Worm (Caenorhabditis elegans) whole organism, young adult: ENCODE results near the gene rpn-5.
A peak's percentile ranks its signal among the peaks of the same experiment; 100 is the strongest.

Experiments used
- F37B4.10 ChIP-seq: fragments of 200-800 bp; sonication (Bioruptor generic); IDR thresholded peaks from 2 replicates; pipeline ENCODE4 v1.3.6; 2022; ENCODE audit warnings: missing genetic modification characterization, missing compliant biosample characterization
- F49E8.2 ChIP-seq: sonication (generic microtip); optimal IDR thresholded peaks from 3 replicates; lab custom pipeline; 2017; ENCODE audit warnings: missing genetic modification characterization, mild to moderate bottlenecking, missing compliant biosample characterization, antibody characterized with exemption, moderate library complexity; ENCODE audit not compliant: insufficient read depth
- F57C9.4 ChIP-seq: sonication (generic microtip); optimal IDR thresholded peaks from 2 replicates; lab custom pipeline; 2017; ENCODE audit warnings: mild to moderate bottlenecking, missing genetic modification characterization, missing compliant biosample characterization
- K12H6.12 ChIP-seq: fragments of 200-800 bp; sonication (Bioruptor generic); optimal IDR thresholded peaks from 2 replicates; lab custom pipeline; 2018; ENCODE audit warnings: mild to moderate bottlenecking, missing genetic modification characterization, missing compliant biosample characterization
- T07F8.4 ChIP-seq: sonication (generic microtip); optimal IDR thresholded peaks from 2 replicates; lab custom pipeline; 2016; ENCODE audit warnings: mild to moderate bottlenecking, missing genetic modification characterization, moderate library complexity, missing compliant biosample characterization
- T26A5.8 ChIP-seq: sonication (generic microtip); optimal IDR thresholded peaks from 2 replicates; lab custom pipeline; 2016; ENCODE audit warnings: missing genetic modification characterization, missing compliant biosample characterization
- Y53G8AR.9 ChIP-seq: fragments of 200-800 bp; sonication (Bioruptor generic); conservative IDR thresholded peaks from 2 replicates; pipeline ENCODE4 v1.3.6; 2022; ENCODE audit warnings: missing genetic modification reagents, missing genetic modification characterization, missing compliant biosample characterization
- Y67H2A.10 ChIP-seq: fragments of 200-800 bp; sonication (Bioruptor generic); conservative IDR thresholded peaks from 2 replicates; pipeline ENCODE4 v1.3.6; 2022; ENCODE audit warnings: missing genetic modification reagents, missing genetic modification characterization, missing compliant biosample characterization
- ama-1 ChIP-seq, 3 experiments: fragments of 150-350 bp in 1 of 3; sonication (generic microtip) in 2 of 3; optimal IDR thresholded peaks; 2 replicates each; lab custom pipeline; 2014 to 2018; ENCODE audit warnings: missing biosample characterization in 2 of 3, missing genetic modification characterization in 2 of 3, missing genetic modification reagents in 2 of 3
- atf-7 ChIP-seq: sonication (generic microtip); optimal IDR thresholded peaks from 2 replicates; lab custom pipeline; 2017; ENCODE audit warnings: mild to moderate bottlenecking, missing genetic modification characterization, missing compliant biosample characterization
- athp-1 ChIP-seq: sonication (generic microtip); optimal IDR thresholded peaks from 2 replicates; lab custom pipeline; 2017; ENCODE audit warnings: mild to moderate bottlenecking, missing genetic modification characterization, missing compliant biosample characterization
- attf-5 ChIP-seq: fragments of 200-800 bp; sonication (Bioruptor generic); optimal IDR thresholded peaks from 2 replicates; lab custom pipeline; 2018; ENCODE audit warnings: mild to moderate bottlenecking, missing genetic modification characterization, missing compliant biosample characterization
- attf-6 ChIP-seq: fragments of 200-800 bp; sonication (Bioruptor generic); IDR thresholded peaks from 2 replicates; pipeline ENCODE4 v1.3.6; 2022; ENCODE audit warnings: missing genetic modification reagents, missing genetic modification characterization, missing compliant biosample characterization
- cebp-1 ChIP-seq, 2 experiments: fragments of 200-800 bp in 1 of 2; sonication (Bioruptor generic) in 1 of 2; sonication (generic microtip) in 1 of 2; IDR thresholded peaks in 1 of 2; optimal IDR thresholded peaks in 1 of 2; 2 replicates each; pipeline versions ENCODE4 v1.3.6 to Lab custom; 2017 to 2022; ENCODE audit warnings: missing compliant biosample characterization in 2 of 2, missing genetic modification characterization in 2 of 2, mild to moderate bottlenecking in 1 of 2, missing genetic modification reagents in 1 of 2, moderate library complexity in 1 of 2
- ceh-100 ChIP-seq: fragments of 200-800 bp; sonication (Bioruptor generic); IDR thresholded peaks from 2 replicates; pipeline ENCODE4 v1.3.6; 2022; ENCODE audit warnings: missing genetic modification reagents, missing genetic modification characterization, missing compliant biosample characterization
- ceh-79 ChIP-seq: sonication (generic microtip); optimal IDR thresholded peaks from 2 replicates; lab custom pipeline; 2017; ENCODE audit warnings: mild to moderate bottlenecking, missing genetic modification characterization, missing compliant biosample characterization
- dox-1 ChIP-seq: fragments of 200-800 bp; sonication (Bioruptor generic); IDR thresholded peaks from 2 replicates; pipeline ENCODE4 v1.3.6; 2022; ENCODE audit warnings: missing genetic modification reagents, missing genetic modification characterization, missing compliant biosample characterization
- dpff-1 ChIP-seq: sonication (generic microtip); optimal IDR thresholded peaks from 2 replicates; lab custom pipeline; 2017; ENCODE audit warnings: mild to moderate bottlenecking, missing genetic modification characterization, missing compliant biosample characterization
- dpl-1 ChIP-seq: fragments of 150-350 bp; optimal IDR thresholded peaks from 2 replicates; lab custom pipeline; 2014; ENCODE audit warnings: missing biosample characterization, missing genetic modification reagents, missing genetic modification characterization
- efl-1 ChIP-seq: fragments of 150-350 bp; optimal IDR thresholded peaks from 2 replicates; lab custom pipeline; 2014; ENCODE audit warnings: missing biosample characterization, missing genetic modification reagents, missing genetic modification characterization
- egrh-3 ChIP-seq: fragments of 200-800 bp; sonication (Bioruptor generic); IDR thresholded peaks from 2 replicates; pipeline ENCODE4 v1.3.6; 2022; ENCODE audit warnings: missing genetic modification reagents, missing genetic modification characterization, missing compliant biosample characterization
- him-1 ChIP-seq: sonication (generic microtip); optimal IDR thresholded peaks from 2 replicates; lab custom pipeline; 2016; ENCODE audit warnings: missing genotype, missing genetic modification reagents, missing genetic modification characterization, missing compliant biosample characterization
- hlh-12 ChIP-seq: sonication (generic microtip); optimal IDR thresholded peaks from 2 replicates; lab custom pipeline; 2016; ENCODE audit warnings: missing genetic modification characterization, missing compliant biosample characterization
- hlh-26 ChIP-seq: fragments of 200-800 bp; sonication (Bioruptor generic); conservative IDR thresholded peaks from 2 replicates; pipeline ENCODE4 v1.3.6; 2022; ENCODE audit warnings: missing genetic modification reagents, missing genetic modification characterization, missing compliant biosample characterization
- hmg-1.2 ChIP-seq: fragments of 200-800 bp; sonication (Bioruptor generic); IDR thresholded peaks from 2 replicates; pipeline ENCODE4 v1.3.6; 2022; ENCODE audit warnings: missing genetic modification reagents, missing genetic modification characterization, missing compliant biosample characterization
- hsf-1 ChIP-seq: fragments of 200-800 bp; sonication (Bioruptor generic); IDR thresholded peaks from 2 replicates; pipeline ENCODE4 v1.3.6; 2022; ENCODE audit warnings: missing genetic modification reagents, missing genetic modification characterization, missing compliant biosample characterization
- lag-1 ChIP-seq: fragments of 200-800 bp; sonication (Bioruptor generic); IDR thresholded peaks from 2 replicates; pipeline ENCODE4 v1.3.6; 2022; ENCODE audit warnings: missing genetic modification reagents, missing genetic modification characterization, missing compliant biosample characterization
- lin-35 ChIP-seq, 3 experiments: fragments of 150-350 bp in 2 of 3; sonication (generic microtip) in 1 of 3; optimal IDR thresholded peaks; 2 replicates each; lab custom pipeline; 2014 to 2018; ENCODE audit warnings: missing biosample characterization in 3 of 3, missing genetic modification characterization in 3 of 3, missing genetic modification reagents in 3 of 3
- madf-10 ChIP-seq: sonication (generic microtip); optimal IDR thresholded peaks from 2 replicates; lab custom pipeline; 2016; ENCODE audit warnings: mild to moderate bottlenecking, missing genetic modification characterization, missing compliant biosample characterization
- madf-6 ChIP-seq: fragments of 200-800 bp; sonication (Bioruptor generic); IDR thresholded peaks from 2 replicates; pipeline ENCODE4 v1.3.6; 2022; ENCODE audit warnings: missing genetic modification reagents, missing genetic modification characterization, missing compliant biosample characterization
- mxl-1 ChIP-seq: sonication (generic microtip); optimal IDR thresholded peaks from 2 replicates; lab custom pipeline; 2016; ENCODE audit warnings: missing genetic modification characterization, missing compliant biosample characterization
- nfya-2 ChIP-seq: fragments of 200-800 bp; sonication (Bioruptor generic); IDR thresholded peaks from 2 replicates; pipeline ENCODE4 v1.3.6; 2022; ENCODE audit warnings: missing genetic modification reagents, missing genetic modification characterization, missing compliant biosample characterization
- nhr-179 ChIP-seq: sonication (generic microtip); optimal IDR thresholded peaks from 2 replicates; lab custom pipeline; 2016; ENCODE audit warnings: mild to moderate bottlenecking, missing genetic modification characterization, missing compliant biosample characterization
- nhr-80 ChIP-seq: sonication (generic microtip); optimal IDR thresholded peaks from 2 replicates; lab custom pipeline; 2016; ENCODE audit warnings: missing genetic modification characterization, missing compliant biosample characterization
- rec-8 ChIP-seq, 2 experiments: sonication (generic microtip); optimal IDR thresholded peaks; 2 replicates each; lab custom pipeline; 2016; ENCODE audit warnings: mild to moderate bottlenecking in 2 of 2, missing genetic modification characterization in 2 of 2, missing genetic modification reagents in 2 of 2, missing genotype in 2 of 2, missing biosample characterization in 1 of 2, missing compliant biosample characterization in 1 of 2, moderate library complexity in 1 of 2
- snpc-1.1 ChIP-seq: sonication (generic microtip); optimal IDR thresholded peaks from 2 replicates; lab custom pipeline; 2017; ENCODE audit warnings: missing genetic modification characterization, mild to moderate bottlenecking, missing compliant biosample characterization, antibody characterized with exemption, moderate library complexity, missing genotype, missing genetic modification reagents; ENCODE audit not compliant: insufficient read depth
- snpc-4 ChIP-seq, 5 experiments: fragments of 150-350 bp in 1 of 5; sonication (generic microtip) in 4 of 5; optimal IDR thresholded peaks; 2 replicates each; lab custom pipeline; 2014 to 2018; ENCODE audit warnings: missing genetic modification characterization in 5 of 5, missing biosample characterization in 3 of 5, antibody characterized with exemption in 2 of 5, mild to moderate bottlenecking in 2 of 5, missing compliant biosample characterization in 2 of 5, missing genotype in 2 of 5, moderate library complexity in 2 of 5, missing genetic modification reagents in 1 of 5
- unc-130 ChIP-seq: sonication (generic microtip); optimal IDR thresholded peaks from 2 replicates; lab custom pipeline; 2016; ENCODE audit warnings: missing genetic modification reagents, missing genetic modification characterization, missing compliant biosample characterization
- xnd-1 ChIP-seq: sonication (generic microtip); optimal IDR thresholded peaks from 2 replicates; lab custom pipeline; 2016; ENCODE audit warnings: missing genotype, missing genetic modification reagents, missing genetic modification characterization, missing compliant biosample characterization
- zfh-2 ChIP-seq: fragments of 200-800 bp; sonication (Bioruptor generic); conservative IDR thresholded peaks from 2 replicates; pipeline ENCODE4 v1.3.6; 2022; ENCODE audit warnings: missing genetic modification reagents, missing genetic modification characterization, missing compliant biosample characterization

Gene rpn-5

DNA sequence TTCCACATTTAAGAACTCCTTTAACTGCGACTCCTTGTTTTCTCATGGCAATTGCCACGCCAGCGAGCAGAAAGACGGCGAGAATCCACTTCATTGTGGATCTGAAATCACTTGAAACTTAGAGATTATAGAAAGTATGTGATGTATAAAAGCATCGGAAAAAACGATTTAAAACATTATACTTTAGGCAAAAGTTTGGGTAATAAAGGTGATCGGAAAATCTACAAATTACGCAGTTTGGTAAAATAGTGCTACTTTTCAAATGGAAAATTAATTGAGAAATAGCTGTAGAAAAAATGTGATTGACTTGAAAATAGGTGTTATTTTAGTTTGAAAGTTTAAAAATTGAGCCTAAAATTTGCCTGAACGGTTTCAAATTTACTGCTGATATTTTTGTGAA, 29.5 kb upstream of the rpn-5 start, which contains the start of gene ttr-41:
TSS of gene ttr-41 (minus strand) at position 101 of the 400 bp plus-strand sequence.
- TF ChIP-seq rec-8 (tag; optimal IDR thresholded peaks at IDR 0.05; lab: Kevin White, UChicago) (no peak), xnd-1 (tag; lab: Kevin White, UChicago) (no peak), nhr-179 (tag; lab: Kevin White, UChicago) (no peak), Y67H2A.10 (no peak), madf-6 (GFP tag; lab: Robert Waterston, UW) (no peak), ama-1 (optimal IDR thresholded peaks at IDR 0.05; lab: Kevin White, UChicago) (no peak), ama-1 (GFP tag; optimal IDR thresholded peaks at IDR 0.05; lab: Kevin White, UChicago) (no peak), attf-5 (GFP tag; lab: Kevin White, UChicago) (no peak), hsf-1 (GFP tag; lab: Robert Waterston, UW) (no peak), ceh-100 (no peak), mxl-1 (tag; lab: Kevin White, UChicago) (no peak), snpc-4 (GFP tag; optimal IDR thresholded peaks at IDR 0.05; lab: Kevin White, UChicago) (no peak), snpc-4 (tag; optimal IDR thresholded peaks at IDR 0.05; lab: Kevin White, UChicago) (no peak), Y53G8AR.9 (GFP tag; lab: Robert Waterston, UW) (no peak), dpff-1 (no peak)

- TF ChIP-seq ama-1 (optimal IDR thresholded peaks at IDR 0.05; lab: Kevin White, UChicago), result peak; percentile 18
- TF ChIP-seq ama-1 (GFP tag; optimal IDR thresholded peaks at IDR 0.05; lab: Kevin White, UChicago), result no peak
- TF ChIP-seq unc-130 (GFP tag; lab: Kevin White, UChicago), result peak; percentile 3
- peak in 1 of 3 experiments; percentile 12 for TF ChIP-seq lin-35 (GFP tag; optimal IDR thresholded peaks at IDR 0.05; lab: Kevin White, UChicago)
- no peak for TF ChIP-seq atf-7
- no peak for TF ChIP-seq ceh-79
- no peak for TF ChIP-seq snpc-1.1 (tag; lab: Kevin White, UChicago)
- TF ChIP-seq madf-6 (GFP tag; lab: Robert Waterston, UW), result peak; percentile 86; the same call in 1 of the 2 replicates
- TF ChIP-seq efl-1 (GFP tag; lab: Kevin White, UChicago), result peak; percentile 76
- no peak for TF ChIP-seq T26A5.8
- no peak for TF ChIP-seq zfh-2 (GFP tag; lab: Robert Waterston, UW)
- no peak for TF ChIP-seq F37B4.10
- no peak for TF ChIP-seq F49E8.2
- peak; percentile 33 for TF ChIP-seq dpl-1 (GFP tag; lab: Kevin White, UChicago)
These were observed 28.6 kb upstream of the rpn-5 start for ce11 chrII:4726750-4727384.

ce11 chrII:4726120-4726519, 27.9 kb upstream of the rpn-5 start, which contains the start of gene F10G7.10:
TSS of gene F10G7.10 (minus strand) at chrII:4726264.
- TF ChIP-seq hmg-1.2 (GFP tag; lab: Robert Waterston, UW) (peak; percentile 35; the same call in 1 of the 2 replicates), cebp-1 (GFP tag; IDR thresholded peaks at IDR 0.05; lab: Robert Waterston, UW) (no peak), cebp-1 (tag; optimal IDR thresholded peaks at IDR 0.05; lab: Kevin White, UChicago) (peak; percentile 62), hlh-12 (tag; lab: Kevin White, UChicago) (no peak), nhr-179 (tag; lab: Kevin White, UChicago) (no peak), attf-5 (GFP tag; lab: Kevin White, UChicago) (peak; percentile 46)

DNA sequence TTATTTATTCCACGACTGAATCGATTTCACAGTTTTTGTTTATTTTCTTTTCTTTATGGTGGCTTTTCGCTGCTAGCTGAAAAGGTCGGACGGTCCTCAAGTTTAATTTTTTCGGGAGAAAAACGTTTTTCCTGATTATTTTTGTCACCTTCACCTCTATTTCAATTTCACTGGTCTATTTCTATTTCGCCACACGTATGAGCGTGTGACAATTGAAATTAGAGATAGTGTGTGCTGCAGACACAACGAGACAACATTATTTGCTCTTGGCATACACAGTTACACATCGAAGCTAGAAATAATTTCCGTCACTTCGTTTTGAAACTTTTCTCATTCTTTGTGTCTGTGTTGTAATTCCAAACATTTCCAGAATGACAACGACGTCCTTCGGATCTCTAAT, 17.4 kb upstream of the rpn-5 start, which contains the start of gene F41C3.8:
TSS of gene F41C3.8 (plus strand) at position 371 of the 400 bp plus-strand sequence.
- TF ChIP-seq him-1 (tag; lab: Kevin White, UChicago) (no peak), dox-1 (GFP tag; lab: Robert Waterston, UW) (0 out of 2 replicates have a peak, but pooled peaks have one; percentile 24), attf-6 (no peak), athp-1 (tag; lab: Kevin White, UChicago) (no peak), T07F8.4 (no peak), nhr-80 (tag; lab: Kevin White, UChicago) (peak; percentile 89), madf-10 (tag; lab: Kevin White, UChicago) (no peak), F57C9.4 (tag; lab: Kevin White, UChicago) (no peak), cebp-1 (GFP tag; IDR thresholded peaks at IDR 0.05; lab: Robert Waterston, UW) (0 out of 2 replicates have a peak, but pooled peaks have one; percentile 29), cebp-1 (tag; optimal IDR thresholded peaks at IDR 0.05; lab: Kevin White, UChicago) (peak; percentile 70), rec-8 (tag; optimal IDR thresholded peaks at IDR 0.05; lab: Kevin White, UChicago) (no peak), lag-1 (GFP tag; lab: Robert Waterston, UW) (no peak), nfya-2 (no peak), attf-5 (GFP tag; lab: Kevin White, UChicago) (peak; percentile 50), egrh-3 (GFP tag; lab: Robert Waterston, UW) (no peak), K12H6.12 (tag; lab: Kevin White, UChicago) (no peak), hlh-26 (no peak)
